Worm (Caenorhabditis elegans) whole organism, L4/young adult: Measurements from ENCODE around the gene C15B12.9.

Source experiments
- W03F9.2 ChIP-seq: fragments of 150-350 bp; optimal IDR thresholded peaks from 2 replicates; lab custom pipeline; 2014; ENCODE audit warnings: missing biosample characterization, missing genetic modification characterization
- dao-5 ChIP-seq: sonication (generic microtip); optimal IDR thresholded peaks from 2 replicates; lab custom pipeline; 2016; ENCODE audit warnings: missing genotype, missing genetic modification characterization, moderate library complexity, missing compliant biosample characterization
- him-1 ChIP-seq: sonication (generic microtip); optimal IDR thresholded peaks from 2 replicates; lab custom pipeline; 2016; ENCODE audit warnings: missing genotype, missing genetic modification reagents, missing genetic modification characterization, missing compliant biosample characterization

The C15B12.9 gene

ce11 chrX:6468499-6468898, at the start of gene C15B12.9:
TSS of gene C15B12.9 (plus strand) at chrX:6468799.
- TF ChIP-seq him-1 (tag; lab: Kevin White, UChicago) = no peak
- TF ChIP-seq W03F9.2 (tag; lab: Kevin White, UChicago) = no peak
- no peak for TF ChIP-seq dao-5 (tag; lab: Kevin White, UChicago)

ce11 chrX:6419113-6419512, 49.5 kb upstream of the C15B12.9 start:
- no peak for TF ChIP-seq him-1 (tag; lab: Kevin White, UChicago)
- TF ChIP-seq W03F9.2 (tag; lab: Kevin White, UChicago) = no peak
- no peak for TF ChIP-seq dao-5 (tag; lab: Kevin White, UChicago)

ce11 chrX:6420681-6421080, 47.9 kb upstream of the C15B12.9 start, which contains the start of gene K10C2.12:
TSS of gene K10C2.12 (minus strand) at chrX:6420781.
- no peak for TF ChIP-seq W03F9.2 (tag; lab: Kevin White, UChicago)
- TF ChIP-seq dao-5 (tag; lab: Kevin White, UChicago) = no peak
- TF ChIP-seq him-1 (tag; lab: Kevin White, UChicago) = no peak

- TF ChIP-seq W03F9.2 (tag; lab: Kevin White, UChicago) = no peak
- no peak for TF ChIP-seq him-1 (tag; lab: Kevin White, UChicago)
- TF ChIP-seq dao-5 (tag; lab: Kevin White, UChicago) = no peak
Measured at ce11 chrX:6427147-6427546, 41.5 kb upstream of the C15B12.9 start.

ce11 chrX:6429552-6429951, 39.0 kb upstream of the C15B12.9 start:
- TF ChIP-seq him-1 (tag; lab: Kevin White, UChicago) (no peak), W03F9.2 (tag; lab: Kevin White, UChicago) (no peak), dao-5 (tag; lab: Kevin White, UChicago) (no peak)

ce11 chrX:6430510-6430909, 38.1 kb upstream of the C15B12.9 start, which contains the start of gene ctsa-2:
TSS of gene ctsa-2 (minus strand) at chrX:6430610.
- TF ChIP-seq him-1 (tag; lab: Kevin White, UChicago) = no peak
- no peak for TF ChIP-seq W03F9.2 (tag; lab: Kevin White, UChicago)
- no peak for TF ChIP-seq dao-5 (tag; lab: Kevin White, UChicago)

ce11 chrX:6433688-6434087, 34.9 kb upstream of the C15B12.9 start, which contains the start of gene K10C2.2:
TSS of gene K10C2.2 (minus strand) at chrX:6433788.
- TF ChIP-seq W03F9.2 (tag; lab: Kevin White, UChicago) (no peak), dao-5 (tag; lab: Kevin White, UChicago) (no peak), him-1 (tag; lab: Kevin White, UChicago) (no peak)

ce11 chrX:6435812-6436211, 32.8 kb upstream of the C15B12.9 start:
- TF ChIP-seq him-1 (tag; lab: Kevin White, UChicago) (no peak), W03F9.2 (tag; lab: Kevin White, UChicago) (no peak), dao-5 (tag; lab: Kevin White, UChicago) (no peak)

- TF ChIP-seq him-1 (tag; lab: Kevin White, UChicago) (no peak), dao-5 (tag; lab: Kevin White, UChicago) (no peak), W03F9.2 (tag; lab: Kevin White, UChicago) (no peak)
Measured at ce11 chrX:6437545-6437944, 31.1 kb upstream of the C15B12.9 start, which contains the start of gene K10C2.8. TSS of gene K10C2.8 (minus strand) at chrX:6437645.

- TF ChIP-seq dao-5 (tag; lab: Kevin White, UChicago) (no peak), him-1 (tag; lab: Kevin White, UChicago) (no peak), W03F9.2 (tag; lab: Kevin White, UChicago) (no peak)
Measured at ce11 chrX:6440464-6440863, 28.1 kb upstream of the C15B12.9 start, which contains the start of gene K10C2.14. TSS of gene K10C2.14 (minus strand) at chrX:6440564.

ce11 chrX:6443373-6443772, 25.2 kb upstream of the C15B12.9 start, which contains the start of gene K10C2.7:
TSS of gene K10C2.7 (minus strand) at chrX:6443473.
- no peak for TF ChIP-seq dao-5 (tag; lab: Kevin White, UChicago)
- no peak for TF ChIP-seq him-1 (tag; lab: Kevin White, UChicago)
- TF ChIP-seq W03F9.2 (tag; lab: Kevin White, UChicago) = no peak

- no peak for TF ChIP-seq dao-5 (tag; lab: Kevin White, UChicago)
- no peak for TF ChIP-seq him-1 (tag; lab: Kevin White, UChicago)
- no peak for TF ChIP-seq W03F9.2 (tag; lab: Kevin White, UChicago)
Measured at ce11 chrX:6445239-6445638, 23.4 kb upstream of the C15B12.9 start.

ce11 chrX:6446564-6446963, 22.0 kb upstream of the C15B12.9 start, which contains the start of gene asp-14:
TSS of gene asp-14 (minus strand) at chrX:6446664.
- no peak for TF ChIP-seq him-1 (tag; lab: Kevin White, UChicago)
- TF ChIP-seq W03F9.2 (tag; lab: Kevin White, UChicago) = no peak
- TF ChIP-seq dao-5 (tag; lab: Kevin White, UChicago) = no peak

ce11 chrX:6448866-6449400, 19.7 kb upstream of the C15B12.9 start, which contains the start of gene fah-1:
TSS of gene fah-1 (minus strand) at chrX:6448916.
- no peak for TF ChIP-seq dao-5 (tag; lab: Kevin White, UChicago)
- TF ChIP-seq him-1 (tag; lab: Kevin White, UChicago) = no peak
- TF ChIP-seq W03F9.2 (tag; lab: Kevin White, UChicago) = no peak
